Fruit fly (Drosophila melanogaster): Measurements from ENCODE around the gene RpS14a.

RpS14a gene

dm6 chrX:7923063-7923462 lies 10.5 kb upstream of the RpS14a start:
- TF ChIP-seq CG7045 (GFP tag; optimal IDR thresholded peaks at IDR 0.05) (no peak), CG11617 (GFP tag; optimal IDR thresholded peaks at IDR 0.05) (no peak), CG7101 (tag; optimal IDR thresholded peaks at IDR 0.05) (no peak), bab1 (GFP tag; optimal IDR thresholded peaks at IDR 0.05) (no peak), kay (GFP tag; ENCODE audit: borderline replicate concordance) (no peak), tj (GFP tag; optimal IDR thresholded peaks at IDR 0.05) (no peak), toe (GFP tag; optimal IDR thresholded peaks at IDR 0.05) (no peak), CG33017 (tag; optimal IDR thresholded peaks at IDR 0.05) (no peak), CG12768 (GFP tag; optimal IDR thresholded peaks at IDR 0.05) (no peak), ovo (GFP tag; optimal IDR thresholded peaks at IDR 0.05) (no peak), Hr96 (GFP tag; optimal IDR thresholded peaks at IDR 0.05) (no peak), CG14711 (tag; optimal IDR thresholded peaks at IDR 0.05) (no peak), CG1620 (GFP tag; optimal IDR thresholded peaks at IDR 0.05) (no peak), Mnt (GFP tag; optimal IDR thresholded peaks at IDR 0.05) (no peak), cic (GFP tag; optimal IDR thresholded peaks at IDR 0.05) (no peak), Clk (GFP tag; optimal IDR thresholded peaks at IDR 0.05) (no peak)

dm6 chrX:7924913-7925312 lies 8.6 kb upstream of the RpS14a start:
- TF ChIP-seq CG7101 (tag; optimal IDR thresholded peaks at IDR 0.05) (no peak), Crg-1 (GFP tag; optimal IDR thresholded peaks at IDR 0.05) (no peak), Clk (GFP tag; optimal IDR thresholded peaks at IDR 0.05) (no peak), ovo (GFP tag; optimal IDR thresholded peaks at IDR 0.05) (no peak), kay (GFP tag; ENCODE audit: borderline replicate concordance) (no peak)

dm6 chrX:7930236-7931027 lies 3.1 kb upstream of the RpS14a start:
- TF ChIP-seq toe (GFP tag; optimal IDR thresholded peaks at IDR 0.05) (no peak), CG33017 (tag; optimal IDR thresholded peaks at IDR 0.05) (no peak), Hr96 (GFP tag; optimal IDR thresholded peaks at IDR 0.05) (no peak), CG14711 (tag; optimal IDR thresholded peaks at IDR 0.05) (no peak), CG12768 (GFP tag; optimal IDR thresholded peaks at IDR 0.05) (peak; percentile 6), Clk (GFP tag; optimal IDR thresholded peaks at IDR 0.05) (no peak), CG5204 (GFP tag; optimal IDR thresholded peaks at IDR 0.05) (no peak), pad (GFP tag; optimal IDR thresholded peaks at IDR 0.05) (peak; percentile 25), CG1620 (GFP tag; optimal IDR thresholded peaks at IDR 0.05) (no peak), tj (GFP tag; optimal IDR thresholded peaks at IDR 0.05) (peak; percentile 8), cic (GFP tag; optimal IDR thresholded peaks at IDR 0.05) (no peak), ovo (GFP tag; optimal IDR thresholded peaks at IDR 0.05) (no peak), CG7101 (tag; optimal IDR thresholded peaks at IDR 0.05) (peak; percentile 19), cnc (optimal IDR thresholded peaks at IDR 0.05) (no peak), CG11617 (GFP tag; optimal IDR thresholded peaks at IDR 0.05) (no peak)

dm6 chrX:7931028-7931549 lies 2.5 kb upstream of the RpS14a start, which contains the start of gene mahe:
Gene mahe, minus strand, starts transcription at chrX:7931382.
- no peak for TF ChIP-seq CG33017 (tag; optimal IDR thresholded peaks at IDR 0.05)
- peak; percentile 55 for TF ChIP-seq bab1 (GFP tag; optimal IDR thresholded peaks at IDR 0.05)
- peak; percentile 72 for TF ChIP-seq Mnt (GFP tag; optimal IDR thresholded peaks at IDR 0.05)
- no peak for TF ChIP-seq ovo (GFP tag; optimal IDR thresholded peaks at IDR 0.05)
- no peak for TF ChIP-seq CG7045 (GFP tag; optimal IDR thresholded peaks at IDR 0.05)
- TF ChIP-seq CG12768 (GFP tag; optimal IDR thresholded peaks at IDR 0.05) = no peak
- TF ChIP-seq CG5204 (GFP tag; optimal IDR thresholded peaks at IDR 0.05) = no peak
- TF ChIP-seq cnc (optimal IDR thresholded peaks at IDR 0.05) = no peak
- no peak for TF ChIP-seq CG11617 (GFP tag; optimal IDR thresholded peaks at IDR 0.05)
- TF ChIP-seq kay (GFP tag; ENCODE audit: borderline replicate concordance) = no peak
- peak; percentile 35 for TF ChIP-seq CG14711 (tag; optimal IDR thresholded peaks at IDR 0.05)
- TF ChIP-seq tj (GFP tag; optimal IDR thresholded peaks at IDR 0.05) = peak; percentile 75
- TF ChIP-seq toe (GFP tag; optimal IDR thresholded peaks at IDR 0.05) = no peak
- TF ChIP-seq cic (GFP tag; optimal IDR thresholded peaks at IDR 0.05) = no peak
- peak; percentile 26 for TF ChIP-seq CG7101 (tag; optimal IDR thresholded peaks at IDR 0.05)
- TF ChIP-seq pad (GFP tag; optimal IDR thresholded peaks at IDR 0.05) = no peak

dm6 chrX:7934679-7935078 lies 1.1 kb downstream of the RpS14a start, which contains the start of gene RpS14b:
Gene RpS14b, plus strand, starts transcription at chrX:7934898.
- TF ChIP-seq Mnt (GFP tag; optimal IDR thresholded peaks at IDR 0.05) (peak; percentile 94), CG33017 (tag; optimal IDR thresholded peaks at IDR 0.05) (peak; percentile 37), Clk (GFP tag; optimal IDR thresholded peaks at IDR 0.05) (no peak), CG11617 (GFP tag; optimal IDR thresholded peaks at IDR 0.05) (peak; percentile 94), bab1 (GFP tag; optimal IDR thresholded peaks at IDR 0.05) (peak; percentile 94), Hr96 (GFP tag; optimal IDR thresholded peaks at IDR 0.05) (peak; percentile 88), toe (GFP tag; optimal IDR thresholded peaks at IDR 0.05) (peak; percentile 24), cic (GFP tag; optimal IDR thresholded peaks at IDR 0.05) (peak; percentile 7), Crg-1 (GFP tag; optimal IDR thresholded peaks at IDR 0.05) (peak; percentile 83), CG7101 (tag; optimal IDR thresholded peaks at IDR 0.05) (peak; percentile 88), CG7045 (GFP tag; optimal IDR thresholded peaks at IDR 0.05) (peak; percentile 44), pad (GFP tag; optimal IDR thresholded peaks at IDR 0.05) (peak; percentile 73), cnc (optimal IDR thresholded peaks at IDR 0.05) (no peak), CG5204 (GFP tag; optimal IDR thresholded peaks at IDR 0.05) (no peak), kay (GFP tag; ENCODE audit: borderline replicate concordance) (no peak), ovo (GFP tag; optimal IDR thresholded peaks at IDR 0.05) (peak; percentile 89), CG12768 (GFP tag; optimal IDR thresholded peaks at IDR 0.05) (peak; percentile 57), CG14711 (tag; optimal IDR thresholded peaks at IDR 0.05) (peak; percentile 75), tj (GFP tag; optimal IDR thresholded peaks at IDR 0.05) (peak; percentile 78), CG1620 (GFP tag; optimal IDR thresholded peaks at IDR 0.05) (peak; percentile 89)
